Worm (Caenorhabditis elegans): Measurements from ENCODE around the gene Y48E1B.3.

Gene Y48E1B.3

DNA sequence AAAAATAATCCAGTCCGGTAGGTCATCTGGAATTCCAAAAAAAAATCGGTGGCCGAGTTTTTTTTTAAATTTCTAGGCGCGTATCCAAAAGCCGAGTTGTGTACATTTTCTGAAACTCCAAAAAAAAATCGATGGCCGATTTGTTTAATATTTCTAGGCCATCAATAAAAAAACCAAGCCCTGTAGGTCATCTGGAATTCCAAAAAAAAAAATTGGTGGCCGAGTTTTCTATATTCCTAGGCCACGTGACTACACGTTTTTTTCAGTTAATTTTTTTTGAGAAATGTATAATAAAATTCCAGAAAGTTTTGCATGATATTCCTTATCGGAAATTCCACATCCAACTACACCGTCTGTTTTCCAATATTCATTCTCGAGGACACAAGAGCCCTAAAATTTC is 50.2 kb downstream of the Y48E1B.3 start, which contains the start of gene sre-45:
TSS of gene sre-45 (plus strand) at position 301 of the 400 bp plus-strand sequence.
- TF ChIP-seq sptf-1 (tag; optimal IDR thresholded peaks at IDR 0.05) (no peak), cnd-1 (tag; optimal IDR thresholded peaks at IDR 0.05) (no peak), nhr-2 (tag; optimal IDR thresholded peaks at IDR 0.05) (no peak), ham-2 (GFP tag; optimal IDR thresholded peaks at IDR 0.05) (no peak), lin-32 (GFP tag; optimal IDR thresholded peaks at IDR 0.05) (no peak), mep-1 (tag; optimal IDR thresholded peaks at IDR 0.05) (no peak), snpc-4 (tag; optimal IDR thresholded peaks at IDR 0.05) (no peak), nhr-76 (tag; optimal IDR thresholded peaks at IDR 0.05) (no peak), ceh-43 (GFP tag; optimal IDR thresholded peaks at IDR 0.05) (no peak), lsy-2 (tag; optimal IDR thresholded peaks at IDR 0.05) (no peak), blmp-1 (tag; optimal IDR thresholded peaks at IDR 0.05) (no peak), nhr-237 (tag; optimal IDR thresholded peaks at IDR 0.05) (no peak)

DNA sequence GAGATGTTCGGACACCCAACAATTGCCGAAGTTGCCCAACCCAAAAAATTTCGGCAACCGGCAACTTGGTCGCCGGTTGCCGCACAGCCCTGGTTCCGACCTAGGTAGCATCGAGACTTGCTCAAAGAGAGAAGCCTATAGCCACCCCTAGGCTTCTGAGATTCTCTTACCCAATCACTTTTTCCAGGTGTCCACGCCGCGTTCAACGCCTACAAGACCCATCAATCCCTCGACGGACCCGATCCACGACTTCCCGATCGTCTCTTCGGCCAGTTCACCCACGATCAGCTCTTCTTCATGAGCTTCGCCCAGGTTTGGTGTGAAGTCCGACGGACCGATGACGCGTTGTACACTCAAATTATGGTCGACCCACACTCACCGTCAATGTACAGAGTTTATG is 52.0 kb downstream of the Y48E1B.3 start:
- no peak for TF ChIP-seq lin-32 (GFP tag; optimal IDR thresholded peaks at IDR 0.05)
- TF ChIP-seq sptf-1 (tag; optimal IDR thresholded peaks at IDR 0.05) = no peak
- no peak for TF ChIP-seq nhr-2 (tag; optimal IDR thresholded peaks at IDR 0.05)
- TF ChIP-seq tbx-8 (GFP tag; optimal IDR thresholded peaks at IDR 0.05) = no peak
- TF ChIP-seq unc-39 (tag; optimal IDR thresholded peaks at IDR 0.05) = no peak
- no peak for TF ChIP-seq M03D4.4 (tag; optimal IDR thresholded peaks at IDR 0.05)
- TF ChIP-seq cnd-1 (tag; optimal IDR thresholded peaks at IDR 0.05) = no peak
- no peak for TF ChIP-seq lsy-2 (tag; optimal IDR thresholded peaks at IDR 0.05)
- TF ChIP-seq sem-2 (GFP tag; optimal IDR thresholded peaks at IDR 0.05) = no peak
- no peak for TF ChIP-seq mab-5 (tag; optimal IDR thresholded peaks at IDR 0.05)
- no peak for TF ChIP-seq zip-8 (tag; optimal IDR thresholded peaks at IDR 0.05)
- TF ChIP-seq lin-13 (tag; optimal IDR thresholded peaks at IDR 0.05) = no peak
- no peak for TF ChIP-seq nhr-76 (tag; optimal IDR thresholded peaks at IDR 0.05)

DNA sequence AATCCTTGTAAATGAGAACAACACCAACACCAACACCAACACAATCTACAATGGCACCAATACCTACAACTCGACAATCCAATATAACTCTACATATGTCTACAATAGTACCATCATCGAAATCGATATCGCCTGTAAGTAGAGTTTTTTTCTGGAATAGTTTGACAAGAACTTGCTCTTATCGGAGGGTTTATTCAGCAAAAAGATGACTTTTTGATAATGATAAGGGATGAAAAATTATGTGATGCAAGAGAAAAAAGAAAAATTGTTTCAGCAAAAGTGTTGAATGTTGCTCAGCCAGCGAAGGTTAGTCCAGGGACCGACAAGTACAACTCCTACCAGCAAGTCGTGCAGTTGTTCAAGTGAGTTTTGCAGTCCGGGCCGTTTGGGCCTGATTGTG is 59.2 kb downstream of the Y48E1B.3 start:
- no peak for TF ChIP-seq nhr-12 (tag; optimal IDR thresholded peaks at IDR 0.05)
- no peak for TF ChIP-seq bed-3 (GFP tag; optimal IDR thresholded peaks at IDR 0.05)
- TF ChIP-seq M03D4.4 (tag; optimal IDR thresholded peaks at IDR 0.05) = no peak
- no peak for TF ChIP-seq ceh-83 (GFP tag; optimal IDR thresholded peaks at IDR 0.05)
- no peak for TF ChIP-seq nhr-237 (tag; optimal IDR thresholded peaks at IDR 0.05)
- no peak for TF ChIP-seq pha-4 (tag; optimal IDR thresholded peaks at IDR 0.05)
- no peak for TF ChIP-seq blmp-1 (tag; optimal IDR thresholded peaks at IDR 0.05)
- no peak for TF ChIP-seq hlh-1 (tag; optimal IDR thresholded peaks at IDR 0.05)
- no peak for TF ChIP-seq mep-1 (tag; optimal IDR thresholded peaks at IDR 0.05)

DNA sequence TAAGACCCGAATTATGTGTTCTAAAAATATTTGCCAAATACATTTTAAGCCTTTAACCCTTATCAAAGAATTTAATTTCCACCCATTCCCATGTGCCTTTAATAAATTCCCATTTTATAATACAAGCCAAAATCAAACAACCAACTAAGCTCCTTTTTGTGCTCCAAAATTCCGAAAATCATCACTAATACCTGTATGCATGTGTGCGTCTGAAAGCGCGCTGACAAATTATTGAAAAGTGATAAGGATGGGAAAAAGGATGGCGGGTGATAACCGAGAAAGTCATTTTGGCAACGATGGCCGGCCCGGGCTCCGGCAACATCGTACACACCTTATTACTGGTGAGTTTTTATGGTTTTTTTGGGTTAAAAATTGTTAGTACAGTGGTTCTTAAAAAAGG is 60.2 kb downstream of the Y48E1B.3 start, which contains the start of gene nep-17:
TSS of gene nep-17 (plus strand) at position 285 of the 400 bp plus-strand sequence.
- TF ChIP-seq snpc-4 (tag; optimal IDR thresholded peaks at IDR 0.05) (no peak), ceh-39 (tag; optimal IDR thresholded peaks at IDR 0.05) (no peak), sptf-1 (tag; optimal IDR thresholded peaks at IDR 0.05) (no peak), lin-32 (GFP tag; optimal IDR thresholded peaks at IDR 0.05) (no peak), ham-2 (GFP tag; optimal IDR thresholded peaks at IDR 0.05) (no peak), blmp-1 (tag; optimal IDR thresholded peaks at IDR 0.05) (no peak), unc-120 (tag; optimal IDR thresholded peaks at IDR 0.05; ENCODE audit: poor library complexity, severe bottlenecking) (no peak), unc-39 (tag; optimal IDR thresholded peaks at IDR 0.05) (no peak), nhr-12 (tag; optimal IDR thresholded peaks at IDR 0.05) (no peak)

DNA sequence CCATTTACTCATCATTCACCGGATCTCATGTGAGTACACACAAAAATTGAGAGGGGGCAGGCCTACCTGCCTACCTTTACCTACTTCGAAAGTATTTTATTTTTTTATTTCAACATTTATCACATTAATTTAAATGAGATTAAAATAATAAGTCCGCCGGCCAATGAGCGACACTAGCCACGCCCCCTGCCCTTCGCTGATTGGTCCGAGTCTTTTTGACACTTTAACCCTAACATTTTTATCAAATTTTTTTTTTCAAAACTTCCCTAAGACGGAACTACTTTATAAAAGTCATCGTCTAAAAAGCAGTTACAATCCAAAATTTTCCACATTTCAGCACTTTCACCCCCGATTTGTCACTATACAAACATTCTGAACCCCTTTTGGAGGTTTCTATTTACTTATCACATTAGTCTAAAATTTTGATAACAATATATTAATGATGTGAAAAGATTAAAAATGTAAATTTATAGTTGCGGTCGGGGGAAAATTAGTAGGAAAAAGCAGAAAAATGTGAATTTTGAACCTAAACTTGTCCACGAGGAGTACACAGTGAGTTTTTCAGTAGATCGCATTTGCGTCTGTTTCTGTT is 61.7 kb downstream of the Y48E1B.3 start:
- no peak for TF ChIP-seq nhr-237 (tag; optimal IDR thresholded peaks at IDR 0.05)
- no peak for TF ChIP-seq snpc-4 (tag; optimal IDR thresholded peaks at IDR 0.05)
- TF ChIP-seq bed-3 (GFP tag; optimal IDR thresholded peaks at IDR 0.05) = no peak
- TF ChIP-seq mep-1 (tag; optimal IDR thresholded peaks at IDR 0.05) = no peak
- no peak for TF ChIP-seq lin-32 (GFP tag; optimal IDR thresholded peaks at IDR 0.05)
- no peak for TF ChIP-seq mls-2 (tag; optimal IDR thresholded peaks at IDR 0.05)
- TF ChIP-seq zip-8 (tag; optimal IDR thresholded peaks at IDR 0.05) = no peak
- TF ChIP-seq sem-2 (GFP tag; optimal IDR thresholded peaks at IDR 0.05) = no peak
- TF ChIP-seq ceh-43 (GFP tag; optimal IDR thresholded peaks at IDR 0.05) = no peak
- no peak for TF ChIP-seq flh-1 (GFP tag; optimal IDR thresholded peaks at IDR 0.05)
- no peak for TF ChIP-seq nhr-12 (tag; optimal IDR thresholded peaks at IDR 0.05)
- TF ChIP-seq unc-62 (GFP tag; optimal IDR thresholded peaks at IDR 0.05) = no peak
- TF ChIP-seq lsy-2 (tag; optimal IDR thresholded peaks at IDR 0.05) = no peak
- no peak for TF ChIP-seq tbx-8 (GFP tag; optimal IDR thresholded peaks at IDR 0.05)
- TF ChIP-seq lin-13 (tag; optimal IDR thresholded peaks at IDR 0.05) = no peak
- TF ChIP-seq ceh-83 (GFP tag; optimal IDR thresholded peaks at IDR 0.05) = no peak
- no peak for TF ChIP-seq nhr-28 (tag; optimal IDR thresholded peaks at IDR 0.05)
- TF ChIP-seq ztf-11 (tag; optimal IDR thresholded peaks at IDR 0.05) = no peak

Data from whole organism, mixed stage, embryonic.